Fruit fly (Drosophila melanogaster): Measurements from ENCODE around the gene CG10472.

The CG10472 gene

dm6 chr3L:6054803-6055202 is 7.9 kb downstream of the CG10472 start, which contains the start of gene tant (continued):
- no peak for TF ChIP-seq ind (GFP tag; optimal IDR thresholded peaks at IDR 0.05)
- no peak for TF ChIP-seq ems (GFP tag; optimal IDR thresholded peaks at IDR 0.05)
- TF ChIP-seq CG8765 (GFP tag; IDR thresholded peaks at IDR 0.05) = no peak
- TF ChIP-seq Oli (tag; optimal IDR thresholded peaks at IDR 0.05) = no peak
- no peak for TF ChIP-seq NK7.1 (GFP tag; optimal IDR thresholded peaks at IDR 0.05)
- no peak for TF ChIP-seq CG17328 (GFP tag; IDR thresholded peaks at IDR 0.05)
- TF ChIP-seq CG17186 (GFP tag; optimal IDR thresholded peaks at IDR 0.05) = peak; percentile 72
- no peak for TF ChIP-seq Lpt (GFP tag; optimal IDR thresholded peaks at IDR 0.05)
- peak; percentile 15 for TF ChIP-seq Dad (GFP tag; optimal IDR thresholded peaks at IDR 0.05)
- TF ChIP-seq Deaf1 (tag; optimal IDR thresholded peaks at IDR 0.05) = no peak
- no peak for TF ChIP-seq PHDP (tag; optimal IDR thresholded peaks at IDR 0.05)
- TF ChIP-seq CG9797 (GFP tag; optimal IDR thresholded peaks at IDR 0.05) = peak; percentile 43
- TF ChIP-seq CG3726 (GFP tag; IDR thresholded peaks at IDR 0.05) = no peak
- TF ChIP-seq CG16815 (GFP tag; optimal IDR thresholded peaks at IDR 0.05) = no peak
- peak; percentile 2 for TF ChIP-seq Mad (GFP tag; optimal IDR thresholded peaks at IDR 0.05)
- no peak for TF ChIP-seq Ptx1 (GFP tag; IDR thresholded peaks at IDR 0.05)
- TF ChIP-seq bcd (GFP tag; optimal IDR thresholded peaks at IDR 0.05) = peak; percentile 8
- TF ChIP-seq Sin3A (optimal IDR thresholded peaks at IDR 0.05) = peak; percentile 88
- no peak for TF ChIP-seq scrt (GFP tag; optimal IDR thresholded peaks at IDR 0.05)
- TF ChIP-seq Spps (tag; optimal IDR thresholded peaks at IDR 0.05) = no peak
- TF ChIP-seq sr (GFP tag; IDR thresholded peaks at IDR 0.05) = no peak
- TF ChIP-seq trh (GFP tag; optimal IDR thresholded peaks at IDR 0.05) = no peak
- TF ChIP-seq CG17612 (GFP tag; IDR thresholded peaks at IDR 0.05) = no peak
- no peak for TF ChIP-seq Poxn (GFP tag; IDR thresholded peaks at IDR 0.05)
- TF ChIP-seq BEAF-32 (GFP tag; optimal IDR thresholded peaks at IDR 0.05) = peak; percentile 96
- no peak for TF ChIP-seq CG5953 (GFP tag; IDR thresholded peaks at IDR 0.05)
- TF ChIP-seq Hey (tag; optimal IDR thresholded peaks at IDR 0.05) = no peak
- TF ChIP-seq YL-1 (GFP tag; optimal IDR thresholded peaks at IDR 0.05) = no peak
- peak; percentile 88 for TF ChIP-seq Ets97D (GFP tag; optimal IDR thresholded peaks at IDR 0.05)
- TF ChIP-seq CG15514 (GFP tag; optimal IDR thresholded peaks at IDR 0.05) = peak; percentile 91
- TF ChIP-seq Dref (GFP tag; IDR thresholded peaks at IDR 0.05) = peak; percentile 84
- TF ChIP-seq Nf-YB (GFP tag; optimal IDR thresholded peaks at IDR 0.05) = peak; percentile 87
- TF ChIP-seq Dfd (GFP tag; optimal IDR thresholded peaks at IDR 0.05) = no peak
- no peak for TF ChIP-seq dimm (GFP tag; IDR thresholded peaks at IDR 0.05)
- no peak for TF ChIP-seq CG4707 (GFP tag; optimal IDR thresholded peaks at IDR 0.05)
- no peak for TF ChIP-seq run (tag; optimal IDR thresholded peaks at IDR 0.05)
- TF ChIP-seq CG4328 (GFP tag; optimal IDR thresholded peaks at IDR 0.05) = no peak
- peak; percentile 86 for TF ChIP-seq CG4617 (GFP tag; optimal IDR thresholded peaks at IDR 0.05; ENCODE audit: borderline replicate concordance)
- TF ChIP-seq D (optimal IDR thresholded peaks at IDR 0.05) = no peak
- TF ChIP-seq D (GFP tag; optimal IDR thresholded peaks at IDR 0.05) = no peak
- TF ChIP-seq CG31365 (tag; optimal IDR thresholded peaks at IDR 0.05) = peak; percentile 95
- TF ChIP-seq CG33557 (GFP tag; optimal IDR thresholded peaks at IDR 0.05) = no peak
- no peak for TF ChIP-seq Meics (GFP tag; optimal IDR thresholded peaks at IDR 0.05)
- no peak for TF ChIP-seq CG4360 (GFP tag; IDR thresholded peaks at IDR 0.05)
- TF ChIP-seq Sry-δ (GFP tag; optimal IDR thresholded peaks at IDR 0.05) = peak; percentile 98
- no peak for TF ChIP-seq Oaz (GFP tag; IDR thresholded peaks at IDR 0.05)
- TF ChIP-seq CG11247 (GFP tag; IDR thresholded peaks at IDR 0.05) = no peak
- TF ChIP-seq CG6765 (GFP tag; optimal IDR thresholded peaks at IDR 0.05) = no peak
- no peak for TF ChIP-seq slbo (GFP tag; IDR thresholded peaks at IDR 0.05)
- peak; percentile 36 for TF ChIP-seq CG9876 (GFP tag; optimal IDR thresholded peaks at IDR 0.05)
- no peak for TF ChIP-seq Aef1 (GFP tag; IDR thresholded peaks at IDR 0.05)
- TF ChIP-seq CG2875 (GFP tag; optimal IDR thresholded peaks at IDR 0.05) = no peak
- peak; percentile 96 for TF ChIP-seq trem (tag; optimal IDR thresholded peaks at IDR 0.05)

Data from whole organism, embryonic.